Fruit fly (Drosophila melanogaster) whole organism, prepupa: ENCODE data around the gene CG32081.

ENCODE experiments used
- CG4318 ChIP-seq: fragments of 200-800 bp; sonication (Bioruptor generic); optimal IDR thresholded peaks from 3 replicates; lab custom pipeline; 2017; ENCODE audit warnings: missing biosample characterization, mild to moderate bottlenecking, missing genetic modification characterization
- Hr38 ChIP-seq: sonication (Bioruptor generic); optimal IDR thresholded peaks from 2 replicates; lab custom pipeline; 2016; ENCODE audit warnings: missing biosample characterization, missing genetic modification characterization

- TF ChIP-seq Hr38 (no peak), CG4318 (GFP tag; lab: Kevin White, UChicago) (no peak)
Observed at dm6 chr3L:11041193-11041592, 13.8 kb downstream of the CG32081 start.
